Worm (Caenorhabditis elegans) whole organism, young adult: ENCODE data around the gene sri-19.

ENCODE experiments used
- F49E8.2 ChIP-seq: sonication (generic microtip); optimal IDR thresholded peaks from 3 replicates; lab custom pipeline; 2017; ENCODE audit warnings: missing genetic modification characterization, mild to moderate bottlenecking, missing compliant biosample characterization, antibody characterized with exemption, moderate library complexity; ENCODE audit not compliant: insufficient read depth
- Y56A3A.18 ChIP-seq: fragments of 200-800 bp; sonication (Bioruptor generic); IDR thresholded peaks from 2 replicates; pipeline ENCODE4 v1.3.6; 2022; ENCODE audit warnings: missing genetic modification reagents, missing genetic modification characterization, missing compliant biosample characterization
- akir-1 ChIP-seq: fragments of 200-800 bp; sonication (Bioruptor generic); optimal IDR thresholded peaks from 2 replicates; lab custom pipeline; 2018; ENCODE audit warnings: mild to moderate bottlenecking, missing genetic modification characterization, moderate library complexity, missing compliant biosample characterization
- ama-1 ChIP-seq, 3 experiments: fragments of 150-350 bp in 1 of 3; sonication (generic microtip) in 2 of 3; optimal IDR thresholded peaks; 2 replicates each; lab custom pipeline; 2014 to 2018; ENCODE audit warnings: missing biosample characterization in 2 of 3, missing genetic modification characterization in 2 of 3, missing genetic modification reagents in 2 of 3
- let-526 ChIP-seq: fragments of 200-800 bp; sonication (Bioruptor generic); IDR thresholded peaks from 2 replicates; pipeline ENCODE4 v1.3.6; 2022; ENCODE audit warnings: missing genetic modification reagents, missing genetic modification characterization, missing compliant biosample characterization
- lin-35 ChIP-seq, 3 experiments: fragments of 150-350 bp in 2 of 3; sonication (generic microtip) in 1 of 3; optimal IDR thresholded peaks; 2 replicates each; lab custom pipeline; 2014 to 2018; ENCODE audit warnings: missing biosample characterization in 3 of 3, missing genetic modification characterization in 3 of 3, missing genetic modification reagents in 3 of 3
- madf-3 ChIP-seq: fragments of 200-800 bp; sonication (Bioruptor generic); IDR thresholded peaks from 2 replicates; pipeline ENCODE4 v1.3.6; 2022; ENCODE audit warnings: missing genetic modification reagents, missing genetic modification characterization, missing compliant biosample characterization
- nhr-27 ChIP-seq: fragments of 200-800 bp; sonication (Bioruptor generic); optimal IDR thresholded peaks from 2 replicates; lab custom pipeline; 2018; ENCODE audit warnings: mild to moderate bottlenecking, missing genetic modification characterization, moderate library complexity, missing compliant biosample characterization
- snpc-4 ChIP-seq, 5 experiments: fragments of 150-350 bp in 1 of 5; sonication (generic microtip) in 4 of 5; optimal IDR thresholded peaks; 2 replicates each; lab custom pipeline; 2014 to 2018; ENCODE audit warnings: missing genetic modification characterization in 5 of 5, missing biosample characterization in 3 of 5, antibody characterized with exemption in 2 of 5, mild to moderate bottlenecking in 2 of 5, missing compliant biosample characterization in 2 of 5, missing genotype in 2 of 5, moderate library complexity in 2 of 5, missing genetic modification reagents in 1 of 5

DNA sequence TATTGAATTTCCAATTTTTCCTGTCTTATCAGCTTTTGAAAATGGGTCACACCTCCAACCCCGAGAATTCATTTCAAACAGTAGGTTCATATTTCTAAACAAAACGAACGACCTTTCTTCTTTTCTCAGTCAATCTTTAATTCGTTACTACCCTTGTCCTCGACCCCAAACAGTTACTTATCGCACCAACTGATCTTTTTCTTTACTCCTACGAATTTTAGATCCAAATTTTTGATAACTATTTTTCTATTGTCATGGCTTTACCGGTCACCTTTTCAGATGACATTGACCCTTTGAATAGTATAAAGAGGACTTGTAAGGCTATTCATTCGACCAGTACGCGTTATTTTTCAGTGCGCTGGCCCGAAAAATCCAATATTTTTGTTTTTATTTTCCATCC, 42.0 kb upstream of the sri-19 start:
- no peak for TF ChIP-seq snpc-4 (GFP tag; optimal IDR thresholded peaks at IDR 0.05; lab: Kevin White, UChicago)
- no peak for TF ChIP-seq snpc-4 (tag; optimal IDR thresholded peaks at IDR 0.05; lab: Kevin White, UChicago)
- no peak for TF ChIP-seq let-526 (GFP tag; lab: Robert Waterston, UW)
- TF ChIP-seq akir-1 (GFP tag; lab: Kevin White, UChicago): no peak
- TF ChIP-seq ama-1 (optimal IDR thresholded peaks at IDR 0.05; lab: Kevin White, UChicago): no peak
- TF ChIP-seq ama-1 (GFP tag; optimal IDR thresholded peaks at IDR 0.05; lab: Kevin White, UChicago): no peak
- TF ChIP-seq Y56A3A.18: no peak
- no peak for TF ChIP-seq madf-3 (GFP tag; lab: Robert Waterston, UW)
- TF ChIP-seq F49E8.2 (tag; lab: Kevin White, UChicago): no peak
- TF ChIP-seq lin-35 (GFP tag; optimal IDR thresholded peaks at IDR 0.05; lab: Kevin White, UChicago): no peak
- no peak for TF ChIP-seq nhr-27 (tag; lab: Kevin White, UChicago)
